Worm (Caenorhabditis elegans): ENCODE results near the gene vab-8.
A peak's percentile ranks its signal among the peaks of the same experiment; 100 is the strongest.

DNA sequence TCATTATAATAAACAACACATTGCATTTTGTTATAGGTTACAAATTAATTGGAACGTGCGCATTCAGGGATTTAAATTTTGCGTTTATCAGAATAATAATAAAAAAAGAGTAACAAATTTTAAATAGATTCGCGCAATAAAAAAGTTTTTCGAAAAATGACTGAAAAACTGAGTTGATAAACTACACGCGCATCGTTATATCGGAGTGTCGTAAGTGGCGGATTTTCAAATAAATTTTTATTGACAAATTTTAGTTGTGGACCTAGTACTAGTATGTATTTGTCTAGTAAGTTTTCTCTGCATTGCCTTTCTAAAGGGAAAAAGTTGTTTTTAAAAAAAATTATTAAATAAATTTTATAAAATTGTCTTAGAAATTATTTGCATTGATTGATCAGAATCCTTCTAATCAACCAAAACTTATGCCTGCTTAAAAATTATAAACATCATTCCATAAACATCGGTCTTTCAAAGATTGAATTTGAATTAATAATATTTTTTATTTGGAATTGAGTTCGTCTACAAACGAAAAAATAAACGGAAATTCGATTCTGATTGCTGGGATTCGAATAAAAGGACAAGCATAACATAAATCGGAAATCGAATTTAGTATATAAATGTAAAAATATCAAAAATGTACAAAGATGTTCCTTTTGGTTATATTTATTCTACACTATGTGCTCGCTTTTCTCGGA is 28.7 kb upstream of the vab-8 start, which contains the start of gene srd-4:
- TF ChIP-seq attf-3 (GFP tag; conservative IDR thresholded peaks at IDR 0.05) (peak; percentile 90), zim-3 (tag; optimal IDR thresholded peaks at IDR 0.05) (no peak), snpc-1.1 (tag; optimal IDR thresholded peaks at IDR 0.05; ENCODE audit: insufficient read depth) (no peak)

All from whole organism, young adult.